Worm (Caenorhabditis elegans) whole organism, late embryonic: ENCODE data around the gene srh-211.

Source experiments
- C08G9.2 ChIP-seq: sonication (generic microtip); optimal IDR thresholded peaks from 2 replicates; lab custom pipeline; 2016; ENCODE audit warnings: mild to moderate bottlenecking, missing genetic modification characterization, moderate library complexity, missing compliant biosample characterization
- K02D7.2 ChIP-seq: sonication (generic microtip); optimal IDR thresholded peaks from 2 replicates; lab custom pipeline; 2017; ENCODE audit warnings: mild to moderate bottlenecking, missing genetic modification characterization, missing compliant biosample characterization
- K09A11.1 ChIP-seq: sonication (generic microtip); optimal IDR thresholded peaks from 2 replicates; lab custom pipeline; 2017; ENCODE audit warnings: antibody characterized with exemption, mild to moderate bottlenecking, missing genetic modification characterization, missing compliant biosample characterization; ENCODE audit not compliant: insufficient read depth
- Y22D7AL.16 ChIP-seq: sonication (generic microtip); optimal IDR thresholded peaks from 2 replicates; lab custom pipeline; 2016; ENCODE audit warnings: missing genetic modification characterization, missing compliant biosample characterization
- ahr-1 ChIP-seq: sonication (generic microtip); optimal IDR thresholded peaks from 2 replicates; lab custom pipeline; 2016; ENCODE audit warnings: missing genetic modification characterization, missing compliant biosample characterization
- ceh-19 ChIP-seq: fragments of 200-800 bp; sonication (Bioruptor generic); optimal IDR thresholded peaks from 2 replicates; lab custom pipeline; 2018; ENCODE audit warnings: mild to moderate bottlenecking, missing genetic modification characterization, missing compliant biosample characterization
- ceh-24 ChIP-seq: sonication (generic microtip); optimal IDR thresholded peaks from 2 replicates; lab custom pipeline; 2016; ENCODE audit warnings: mild to moderate bottlenecking, missing genetic modification characterization, missing compliant biosample characterization
- ceh-31 ChIP-seq: sonication (generic microtip); optimal IDR thresholded peaks from 2 replicates; lab custom pipeline; 2016; ENCODE audit warnings: missing genetic modification characterization, missing compliant biosample characterization
- ceh-34 ChIP-seq: sonication (generic microtip); optimal IDR thresholded peaks from 2 replicates; lab custom pipeline; 2016; ENCODE audit warnings: mild to moderate bottlenecking, missing genetic modification characterization, missing compliant biosample characterization
- ceh-48 ChIP-seq: sonication (generic microtip); optimal IDR thresholded peaks from 2 replicates; lab custom pipeline; 2016; ENCODE audit warnings: missing genetic modification characterization, inconsistent platforms, missing compliant biosample characterization
- ceh-9 ChIP-seq: sonication (generic microtip); optimal IDR thresholded peaks from 2 replicates; lab custom pipeline; 2016; ENCODE audit warnings: mild to moderate bottlenecking, missing genetic modification characterization, inconsistent platforms, missing compliant biosample characterization
- che-1 ChIP-seq: sonication (generic microtip); optimal IDR thresholded peaks from 2 replicates; lab custom pipeline; 2016; ENCODE audit warnings: mild to moderate bottlenecking, missing genetic modification characterization, missing compliant biosample characterization
- dmd-4 ChIP-seq: sonication (generic microtip); optimal IDR thresholded peaks from 2 replicates; lab custom pipeline; 2016; ENCODE audit warnings: borderline replicate concordance, missing genetic modification characterization, missing compliant biosample characterization
- elt-4 ChIP-seq: sonication (generic microtip); optimal IDR thresholded peaks from 2 replicates; lab custom pipeline; 2016; ENCODE audit warnings: missing genetic modification characterization, missing compliant biosample characterization
- fax-1 ChIP-seq: sonication (generic microtip); optimal IDR thresholded peaks from 2 replicates; lab custom pipeline; 2016; ENCODE audit warnings: missing genotype, missing genetic modification characterization, missing compliant biosample characterization
- fkh-10 ChIP-seq: fragments of 150-350 bp; optimal IDR thresholded peaks from 2 replicates; lab custom pipeline; 2014; ENCODE audit warnings: missing biosample characterization, missing genetic modification reagents, missing genetic modification characterization
- fkh-6 ChIP-seq: sonication (generic microtip); optimal IDR thresholded peaks from 2 replicates; lab custom pipeline; 2016; ENCODE audit warnings: missing genetic modification characterization, missing compliant biosample characterization
- gmeb-2 ChIP-seq: sonication (generic microtip); optimal IDR thresholded peaks from 2 replicates; lab custom pipeline; 2016; ENCODE audit warnings: missing genetic modification characterization, inconsistent platforms, missing compliant biosample characterization
- hlh-13 ChIP-seq: fragments of 200-800 bp; sonication (Bioruptor generic); optimal IDR thresholded peaks from 2 replicates; lab custom pipeline; 2018; ENCODE audit warnings: mild to moderate bottlenecking, missing genetic modification characterization, missing compliant biosample characterization
- hlh-6 ChIP-seq: sonication (generic microtip); optimal IDR thresholded peaks from 2 replicates; lab custom pipeline; 2016; ENCODE audit warnings: missing genotype, missing genetic modification characterization, missing compliant biosample characterization
- mec-3 ChIP-seq: sonication (generic microtip); optimal IDR thresholded peaks from 2 replicates; lab custom pipeline; 2016; ENCODE audit warnings: borderline replicate concordance, missing genetic modification characterization, missing compliant biosample characterization
- nfya-1 ChIP-seq: sonication (generic microtip); optimal IDR thresholded peaks from 2 replicates; lab custom pipeline; 2017; ENCODE audit warnings: missing genetic modification characterization, mild to moderate bottlenecking, missing compliant biosample characterization, antibody characterized with exemption, moderate library complexity
- nhr-232 ChIP-seq: sonication (generic microtip); optimal IDR thresholded peaks from 2 replicates; lab custom pipeline; 2016; ENCODE audit warnings: missing genetic modification characterization, missing compliant biosample characterization
- npax-4 ChIP-seq: sonication (generic microtip); optimal IDR thresholded peaks from 2 replicates; lab custom pipeline; 2016; ENCODE audit warnings: missing genetic modification characterization, missing compliant biosample characterization
- odd-2 ChIP-seq: sonication (generic microtip); optimal IDR thresholded peaks from 2 replicates; lab custom pipeline; 2017; ENCODE audit warnings: antibody characterized with exemption, mild to moderate bottlenecking, missing genetic modification characterization, missing compliant biosample characterization
- pqm-1 ChIP-seq: sonication (generic microtip); optimal IDR thresholded peaks from 2 replicates; lab custom pipeline; 2016; ENCODE audit warnings: missing genetic modification characterization, missing compliant biosample characterization
- sox-2 ChIP-seq: fragments of 200-800 bp; sonication (Bioruptor generic); IDR thresholded peaks from 2 replicates; pipeline ENCODE4 v1.3.6; 2022; ENCODE audit warnings: missing genetic modification reagents, missing genetic modification characterization, missing compliant biosample characterization
- syd-9 ChIP-seq: sonication (generic microtip); optimal IDR thresholded peaks from 2 replicates; lab custom pipeline; 2016; ENCODE audit warnings: mild to moderate bottlenecking, missing genetic modification characterization, moderate library complexity, missing compliant biosample characterization
- tbx-2 ChIP-seq: sonication (generic microtip); optimal IDR thresholded peaks from 2 replicates; lab custom pipeline; 2016; ENCODE audit warnings: missing genetic modification characterization, missing compliant biosample characterization
- unc-3 ChIP-seq, 2 experiments: fragments of 200-800 bp in 1 of 2; sonication (Bioruptor generic) in 1 of 2; sonication (generic microtip) in 1 of 2; conservative IDR thresholded peaks in 1 of 2; optimal IDR thresholded peaks in 1 of 2; 2 replicates each; pipeline versions ENCODE4 v1.3.6 to Lab custom; 2016 to 2022; ENCODE audit warnings: missing compliant biosample characterization in 2 of 2, missing genetic modification characterization in 2 of 2, missing genetic modification reagents in 1 of 2
- unc-86 ChIP-seq: sonication (generic microtip); optimal IDR thresholded peaks from 2 replicates; lab custom pipeline; 2016; ENCODE audit warnings: missing genetic modification characterization, missing compliant biosample characterization

srh-211 gene

DNA sequence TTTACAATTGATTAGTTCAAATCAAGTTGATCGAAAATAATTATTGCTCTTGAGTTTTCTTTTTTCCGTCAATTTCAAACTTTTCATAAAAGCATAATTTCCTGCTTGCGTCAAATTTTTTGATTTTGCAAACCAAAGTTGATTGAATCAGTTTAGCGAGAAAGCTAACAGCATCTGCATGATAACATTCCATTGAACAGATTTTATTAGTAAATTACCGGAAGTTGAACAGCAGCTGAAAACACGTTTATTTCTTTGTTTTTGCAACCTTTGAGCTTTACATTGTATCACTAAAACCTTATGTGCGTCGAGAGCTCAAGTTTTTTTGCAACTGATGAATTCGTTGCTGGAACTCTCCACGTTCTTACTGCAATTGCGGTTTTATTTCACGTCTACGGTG is 33.6 kb downstream of the srh-211 start, which contains the start of gene srh-169:
TSS of gene srh-169 (plus strand) at position 301 of the 400 bp plus-strand sequence.
- TF ChIP-seq syd-9, result no peak
- no peak for TF ChIP-seq fkh-10 (GFP tag; lab: Kevin White, UChicago)
- no peak for TF ChIP-seq pqm-1 (tag; lab: Kevin White, UChicago)
- no peak for TF ChIP-seq elt-4 (tag; lab: Kevin White, UChicago)
- TF ChIP-seq ceh-48 (tag; lab: Kevin White, UChicago), result no peak
- no peak for TF ChIP-seq ceh-9
- TF ChIP-seq ceh-24 (tag; lab: Kevin White, UChicago), result no peak
- TF ChIP-seq che-1 (tag; lab: Kevin White, UChicago), result no peak
- no peak for TF ChIP-seq ceh-19 (GFP tag; lab: Kevin White, UChicago)
- TF ChIP-seq fkh-6 (tag; lab: Kevin White, UChicago), result no peak

ce11 chrV:4046122-4046521 is 35.1 kb downstream of the srh-211 start, which contains the start of gene phat-7:
phat-7 (plus strand) TSS chrV:4046422.
- TF ChIP-seq fkh-6 (tag; lab: Kevin White, UChicago) (no peak), mec-3 (no peak), hlh-6 (tag; lab: Kevin White, UChicago) (no peak), hlh-13 (no peak), ceh-48 (tag; lab: Kevin White, UChicago) (no peak), ahr-1 (tag; lab: Kevin White, UChicago) (no peak), npax-4 (no peak)

DNA sequence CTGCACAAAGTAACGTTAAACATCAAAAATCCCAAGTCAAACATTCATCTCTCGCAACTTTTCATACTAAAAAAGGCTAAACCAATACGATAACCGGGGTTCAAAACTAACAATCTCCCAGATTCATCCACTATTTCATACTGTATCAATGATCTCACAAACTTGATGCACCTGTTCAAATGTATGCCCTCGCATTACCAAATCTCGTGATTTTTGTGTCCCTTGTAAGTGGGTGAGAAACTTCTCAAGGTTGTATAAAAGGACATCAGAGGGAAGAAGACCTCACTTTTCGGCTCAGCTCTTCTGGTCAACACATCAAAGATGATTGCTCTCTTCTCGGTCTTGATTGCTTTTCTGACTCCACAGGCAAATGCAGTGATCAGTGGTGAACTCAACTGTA is 37.6 kb downstream of the srh-211 start, which contains the start of gene phat-3:
TSS of gene phat-3 (plus strand) at position 301 of the 400 bp plus-strand sequence.
- no peak for TF ChIP-seq ceh-9
- no peak for TF ChIP-seq ceh-48 (tag; lab: Kevin White, UChicago)
- no peak for TF ChIP-seq dmd-4 (tag; lab: Kevin White, UChicago)
- TF ChIP-seq elt-4 (tag; lab: Kevin White, UChicago), result no peak
- no peak for TF ChIP-seq sox-2
- TF ChIP-seq mec-3, result no peak
- TF ChIP-seq tbx-2 (tag; lab: Kevin White, UChicago), result no peak
- no peak for TF ChIP-seq K02D7.2 (tag; lab: Kevin White, UChicago)
- TF ChIP-seq C08G9.2, result no peak
- no peak for TF ChIP-seq odd-2 (tag; lab: Kevin White, UChicago)

DNA sequence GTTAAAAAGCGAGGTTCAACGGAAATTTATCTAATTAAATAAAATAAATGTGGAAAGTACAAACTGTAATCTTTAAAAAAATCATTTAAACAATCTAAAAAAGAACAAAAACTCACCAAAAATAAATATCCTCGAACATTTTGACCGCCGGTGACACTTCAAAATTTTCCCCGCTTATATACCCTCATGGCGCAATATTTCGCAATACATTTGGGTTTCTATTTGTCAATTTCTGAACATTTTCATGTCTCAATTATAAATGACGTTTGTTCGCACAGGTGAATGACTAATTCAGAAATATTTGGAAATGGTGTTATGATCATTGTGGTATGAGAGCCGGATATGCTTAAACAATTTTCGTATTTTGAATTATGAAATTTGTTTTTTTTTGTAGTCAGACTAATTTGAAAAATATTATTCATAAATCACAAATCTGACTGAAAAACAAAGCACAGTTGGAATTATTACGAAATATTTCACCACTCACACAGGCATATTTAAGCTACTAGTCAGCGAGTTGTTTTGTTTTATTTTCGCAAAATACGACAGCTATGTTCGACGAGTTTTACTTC is 39.2 kb downstream of the srh-211 start, which contains the start of the genes C49G7.10 and irg-2:
TSS of gene C49G7.10 (minus strand) at position 169 of the 572 bp plus-strand sequence.
TSS of gene irg-2 (plus strand) at position 329 of the 572 bp plus-strand sequence.
- TF ChIP-seq ceh-24 (tag; lab: Kevin White, UChicago) (no peak), nhr-232 (tag; lab: Kevin White, UChicago) (no peak), gmeb-2 (tag; lab: Kevin White, UChicago) (no peak), fkh-10 (GFP tag; lab: Kevin White, UChicago) (no peak), unc-3 (GFP tag; conservative IDR thresholded peaks at IDR 0.05; lab: Robert Waterston, UW) (no peak), unc-3 (tag; optimal IDR thresholded peaks at IDR 0.05; lab: Kevin White, UChicago) (no peak)

ce11 chrV:4038557-4038956 is 42.6 kb downstream of the srh-211 start:
- TF ChIP-seq fax-1 (tag; lab: Kevin White, UChicago) (no peak), hlh-13 (no peak), elt-4 (tag; lab: Kevin White, UChicago) (no peak), unc-86 (tag; lab: Kevin White, UChicago) (no peak), ceh-31 (tag; lab: Kevin White, UChicago) (no peak), K02D7.2 (tag; lab: Kevin White, UChicago) (no peak), C08G9.2 (no peak), mec-3 (no peak), Y22D7AL.16 (tag; lab: Kevin White, UChicago) (no peak), dmd-4 (tag; lab: Kevin White, UChicago) (no peak), nfya-1 (tag; lab: Kevin White, UChicago) (no peak), ceh-34 (tag; lab: Kevin White, UChicago) (no peak), K09A11.1 (tag; lab: Kevin White, UChicago) (no peak), hlh-6 (tag; lab: Kevin White, UChicago) (no peak), npax-4 (no peak)
